Fruit fly (Drosophila melanogaster) S2 (cell line): ENCODE data around the gene Exn.

Experiments used
- CG8478 ChIP-seq: fragments of >200 bp; optimal IDR thresholded peaks from 2 replicates; lab custom pipeline; 2018
- CTCF ChIP-seq, 2 experiments: fragments of >200 bp; optimal IDR thresholded peaks; 2 replicates each; lab custom pipeline; 2018

DNA sequence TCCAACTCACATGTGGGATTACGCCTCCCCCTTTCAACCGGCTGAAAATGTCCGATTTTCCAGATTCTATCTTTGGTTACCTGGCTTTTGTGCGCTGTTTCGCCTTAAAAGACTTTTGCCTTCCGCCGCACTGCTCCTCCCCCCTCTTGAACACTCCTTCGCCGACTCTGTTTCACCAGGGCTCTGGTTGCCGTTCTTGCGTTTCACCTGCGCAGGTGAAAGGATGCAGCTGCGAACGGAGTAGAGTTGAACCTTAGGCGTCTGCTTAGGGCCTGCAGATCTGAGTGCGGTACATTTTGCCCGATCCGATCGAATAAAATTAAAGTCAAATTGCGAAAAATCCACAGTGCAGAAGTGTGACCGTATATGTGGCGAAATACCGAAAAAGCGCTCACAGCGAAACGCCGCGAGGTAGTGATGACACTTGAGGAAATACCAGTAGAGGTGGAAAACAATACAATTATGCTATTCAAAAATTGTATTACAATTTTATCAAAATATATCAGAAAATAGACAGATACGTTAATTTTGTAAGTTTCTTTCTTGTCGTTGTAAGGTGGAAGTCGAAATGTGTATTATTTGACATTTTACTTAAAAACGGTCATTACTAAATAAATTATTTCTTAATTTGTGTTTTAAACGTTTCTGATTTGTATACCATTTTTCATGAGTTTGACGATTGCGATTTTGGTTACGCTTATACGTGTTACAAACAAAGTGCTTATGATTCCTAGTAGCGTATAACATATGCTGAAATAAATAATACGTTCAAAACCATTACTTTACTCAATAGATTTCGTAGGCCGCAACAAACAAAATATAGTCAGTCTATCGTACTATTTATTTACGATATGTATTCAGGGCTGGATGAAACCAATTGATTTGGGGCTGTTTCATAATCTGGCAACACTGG lies 46.1 kb downstream of the Exn start, which contains the start of the genes CG6664 and CG7728:
- TF ChIP-seq CG8478 (lab: Kevin White, UChicago) (no peak), CTCF (optimal IDR thresholded peaks at IDR 0.05; lab: Kevin White, UChicago) (no peak)
